Fruit fly (Drosophila melanogaster) whole organism, pupa: ENCODE results near the gene CG31195.

Experiments used
- CG10348 ChIP-seq: fragments of 200-800 bp; sonication (Bioruptor generic); IDR thresholded peaks from 2 replicates; pipeline ENCODE4 v1.3.6; 2022; ENCODE audit warnings: missing biosample characterization, missing genetic modification characterization
- CG12605 ChIP-seq: fragments of 200-800 bp; sonication (Bioruptor generic); IDR thresholded peaks from 2 replicates; pipeline ENCODE4 v1.3.6; 2022; ENCODE audit warnings: missing biosample characterization, missing genetic modification characterization
- CG15710 ChIP-seq: fragments of 200-800 bp; sonication (Bioruptor generic); optimal IDR thresholded peaks from 2 replicates; lab custom pipeline; 2018; ENCODE audit warnings: missing biosample characterization, mild to moderate bottlenecking, missing genetic modification characterization, moderate library complexity
- CG32121 ChIP-seq: fragments of 200-800 bp; sonication (Bioruptor generic); IDR thresholded peaks from 2 replicates; pipeline ENCODE4 v1.3.6; 2022; ENCODE audit warnings: missing biosample characterization, missing genetic modification characterization
- CG4496 ChIP-seq: fragments of 200-800 bp; sonication (Bioruptor generic); IDR thresholded peaks from 3 replicates; pipeline ENCODE4 v1.3.6; 2022; ENCODE audit warnings: missing biosample characterization, missing genetic modification characterization
- CG8301 ChIP-seq: fragments of 200-800 bp; sonication (Bioruptor generic); optimal IDR thresholded peaks from 2 replicates; lab custom pipeline; 2018; ENCODE audit warnings: missing biosample characterization, mild to moderate bottlenecking, missing genetic modification characterization
- CG9948 ChIP-seq: fragments of 200-800 bp; sonication (Bioruptor generic); optimal IDR thresholded peaks from 2 replicates; lab custom pipeline; 2018; ENCODE audit warnings: missing biosample characterization, mild to moderate bottlenecking, missing genetic modification characterization, moderate library complexity
- D1 ChIP-seq: fragments of 200-800 bp; sonication (Bioruptor generic); optimal IDR thresholded peaks from 2 replicates; lab custom pipeline; 2018; ENCODE audit warnings: missing biosample characterization, mild to moderate bottlenecking, missing genetic modification characterization, moderate library complexity
- Pif1A ChIP-seq: fragments of 200-800 bp; sonication (Bioruptor generic); optimal IDR thresholded peaks from 3 replicates; lab custom pipeline; 2016; ENCODE audit warnings: missing biosample characterization, missing genetic modification characterization
- Pif1B ChIP-seq: fragments of 200-800 bp; sonication (Bioruptor generic); optimal IDR thresholded peaks from 3 replicates; lab custom pipeline; 2016; ENCODE audit warnings: missing biosample characterization, missing genetic modification characterization
- fd96Ca ChIP-seq: fragments of 200-800 bp; sonication (Bioruptor generic); IDR thresholded peaks from 3 replicates; pipeline ENCODE4 v1.3.6; 2022; ENCODE audit warnings: missing biosample characterization, missing genetic modification characterization
- gl ChIP-seq: fragments of 200-800 bp; sonication (Bioruptor generic); optimal IDR thresholded peaks from 2 replicates; lab custom pipeline; 2018; ENCODE audit warnings: missing biosample characterization, mild to moderate bottlenecking, missing genetic modification characterization

DNA sequence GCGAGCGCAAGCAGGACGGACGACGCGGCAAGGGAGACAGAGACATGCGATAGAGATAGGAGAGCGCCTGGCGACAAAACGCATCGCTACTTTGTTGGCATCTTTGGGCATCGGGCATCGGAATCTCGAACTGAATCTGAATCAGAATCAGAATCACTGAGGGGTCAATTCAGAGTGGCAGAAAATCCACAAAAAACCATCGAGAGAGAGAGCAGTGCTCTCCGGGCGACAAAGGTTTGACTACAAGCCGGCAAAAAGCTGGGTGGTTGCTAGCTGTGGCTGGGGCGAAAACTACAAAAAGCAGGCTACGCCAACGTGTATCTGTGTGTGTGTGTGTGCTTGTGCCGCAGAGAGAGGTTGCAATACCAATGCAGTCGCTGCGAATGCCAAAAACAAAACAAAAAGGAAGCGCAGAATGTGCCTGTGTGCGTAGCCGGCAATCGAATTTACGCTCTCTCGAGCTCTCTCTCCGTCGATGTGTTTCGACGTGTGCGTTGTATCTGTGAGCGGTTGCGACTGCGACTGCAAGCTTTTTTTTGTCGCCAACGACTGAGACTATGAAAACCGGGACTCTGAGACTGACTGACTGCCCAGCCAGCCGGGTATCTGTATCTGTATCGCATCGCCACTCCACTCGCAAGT is 16.2 kb upstream of the CG31195 start:
- TF ChIP-seq CG15710 (tag; lab: Kevin White, UChicago) (peak; percentile 89), CG10348 (GFP tag; lab: Robert Waterston, UW) (0 out of 2 replicates have a peak, but pooled peaks have one; percentile 18), CG8301 (peak; percentile 89), gl (tag; lab: Kevin White, UChicago) (peak; percentile 99), CG32121 (GFP tag; lab: Robert Waterston, UW) (peak; percentile 100), CG9948 (tag; lab: Kevin White, UChicago) (peak; percentile 73), CG12605 (GFP tag; lab: Robert Waterston, UW) (peak; percentile 98), fd96Ca (GFP tag; lab: Robert Waterston, UW) (peak; percentile 100), CG4496 (GFP tag; lab: Robert Waterston, UW) (peak; percentile 99), Pif1B (GFP tag; lab: Kevin White, UChicago) (peak; percentile 97), D1 (tag; lab: Kevin White, UChicago) (peak; percentile 14), Pif1A (GFP tag; lab: Kevin White, UChicago) (peak; percentile 90)
